Worm (Caenorhabditis elegans) whole organism, L2 larva: ENCODE measurements around the gene F11D11.22.

Experiments
- R02D3.7 ChIP-seq: fragments of 150-350 bp; optimal IDR thresholded peaks from 2 replicates; lab custom pipeline; 2014; ENCODE audit warnings: missing biosample characterization, missing genetic modification characterization
- ZK546.5 ChIP-seq: sonication (generic microtip); optimal IDR thresholded peaks from 2 replicates; lab custom pipeline; 2017; ENCODE audit warnings: missing biosample characterization, missing genetic modification characterization
- lin-39 ChIP-seq: fragments of 150-350 bp; optimal IDR thresholded peaks from 2 replicates; lab custom pipeline; 2014; ENCODE audit warnings: missing biosample characterization, missing genetic modification reagents, missing genetic modification characterization
- mdl-1 ChIP-seq, 2 experiments: fragments of 150-350 bp in 1 of 2; sonication (generic microtip) in 1 of 2; optimal IDR thresholded peaks; 2 replicates each; lab custom pipeline; 2017; ENCODE audit warnings: missing biosample characterization in 2 of 2, missing genetic modification characterization in 2 of 2
- nhr-11 ChIP-seq: fragments of 150-350 bp; optimal IDR thresholded peaks from 2 replicates; lab custom pipeline; 2014; ENCODE audit warnings: missing biosample characterization, missing genetic modification characterization
- nhr-12 ChIP-seq: fragments of 150-350 bp; optimal IDR thresholded peaks from 2 replicates; lab custom pipeline; 2014; ENCODE audit warnings: missing biosample characterization, missing genetic modification characterization
- nhr-21 ChIP-seq: fragments of 150-350 bp; optimal IDR thresholded peaks from 2 replicates; lab custom pipeline; 2014; ENCODE audit warnings: missing biosample characterization, missing genetic modification characterization
- nhr-237 ChIP-seq: fragments of 150-350 bp; optimal IDR thresholded peaks from 2 replicates; lab custom pipeline; 2014; ENCODE audit warnings: missing biosample characterization, missing genetic modification characterization
- nhr-25 ChIP-seq: fragments of 150-350 bp; sonication (generic microtip); optimal IDR thresholded peaks from 3 replicates; lab custom pipeline; 2014; ENCODE audit warnings: missing biosample characterization, missing genetic modification characterization
- nhr-77 ChIP-seq: fragments of 150-350 bp; optimal IDR thresholded peaks from 2 replicates; lab custom pipeline; 2014; ENCODE audit warnings: missing biosample characterization, missing genetic modification characterization
- unc-62 ChIP-seq: fragments of 150-350 bp; optimal IDR thresholded peaks from 2 replicates; lab custom pipeline; 2014; ENCODE audit warnings: missing biosample characterization, missing genetic modification reagents, missing genetic modification characterization
- ztf-11 ChIP-seq: sonication (generic microtip); optimal IDR thresholded peaks from 2 replicates; lab custom pipeline; 2017; ENCODE audit warnings: missing biosample characterization, missing genetic modification characterization

DNA sequence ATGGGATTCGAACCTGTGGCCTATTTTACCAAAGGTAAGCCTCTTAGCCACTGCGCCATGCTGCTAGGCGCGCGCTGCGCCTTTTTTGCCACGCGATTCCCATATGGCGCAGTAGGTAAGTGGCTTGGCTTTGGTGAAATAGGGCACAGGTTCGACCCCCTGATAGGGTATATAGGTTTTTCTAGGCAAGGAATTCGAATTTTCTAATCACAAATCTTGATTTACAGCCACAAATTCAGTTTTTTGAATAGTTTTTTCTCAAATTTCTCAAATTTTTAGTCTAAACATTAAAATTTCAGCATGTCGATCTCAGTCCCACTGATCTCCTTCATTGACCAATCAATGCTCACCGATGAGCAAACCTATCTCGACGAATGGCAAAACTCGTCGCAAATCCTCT, 48.6 kb downstream of the F11D11.22 start, which contains the start of gene C54E10.3:
- TF ChIP-seq ZK546.5 (tag; lab: Kevin White, UChicago) (no peak), lin-39 (tag; lab: Kevin White, UChicago) (no peak), mdl-1 (tag; optimal IDR thresholded peaks at IDR 0.05; lab: Kevin White, UChicago) (no peak), nhr-11 (tag; lab: Kevin White, UChicago) (no peak), nhr-77 (tag; lab: Kevin White, UChicago) (no peak), ztf-11 (tag; lab: Kevin White, UChicago) (no peak), nhr-21 (no peak), unc-62 (GFP tag; lab: Kevin White, UChicago) (no peak), R02D3.7 (tag; lab: Kevin White, UChicago) (no peak), nhr-12 (tag; lab: Kevin White, UChicago) (no peak), nhr-237 (tag; lab: Kevin White, UChicago) (no peak), nhr-25 (tag; lab: Kevin White, UChicago) (no peak)
